Fruit fly (Drosophila melanogaster) whole organism, embryonic: Measurements from ENCODE around the gene Vti1b.
A peak's percentile ranks its signal among the peaks of the same experiment; 100 is the strongest.

Experiments used
- Asciz ChIP-seq: fragments of 200-800 bp; sonication (Bioruptor generic); optimal IDR thresholded peaks from 2 replicates; lab custom pipeline; 2017; ENCODE audit warnings: missing biosample characterization, mild to moderate bottlenecking, missing genetic modification characterization, missing genetic modification reagents
- B-H1 ChIP-seq: fragments of 200-800 bp; sonication (Bioruptor generic); IDR thresholded peaks from 3 replicates; pipeline ENCODE4 v1.3.6; 2022; ENCODE audit warnings: missing biosample characterization, missing genetic modification characterization
- Bdp1 ChIP-seq: fragments of 200-800 bp; sonication (Bioruptor generic); optimal IDR thresholded peaks from 3 replicates; lab custom pipeline; 2016; ENCODE audit warnings: missing biosample characterization, missing genetic modification characterization
- CG11247 ChIP-seq: fragments of 200-800 bp; sonication (Bioruptor generic); IDR thresholded peaks from 2 replicates; pipeline ENCODE4 v1.3.6; 2022; ENCODE audit warnings: missing biosample characterization, missing genetic modification characterization
- CG11695 ChIP-seq: fragments of 200-800 bp; sonication (Bioruptor generic); IDR thresholded peaks from 3 replicates; pipeline ENCODE4 v1.3.6; 2022; ENCODE audit warnings: missing biosample characterization, missing genetic modification characterization
- CG12299 ChIP-seq: fragments of 200-800 bp; sonication (Bioruptor generic); optimal IDR thresholded peaks from 2 replicates; lab custom pipeline; 2018; ENCODE audit warnings: missing biosample characterization, mild to moderate bottlenecking, missing genetic modification characterization
- CG12659 ChIP-seq: fragments of 200-800 bp; sonication (Bioruptor generic); optimal IDR thresholded peaks from 3 replicates; lab custom pipeline; 2017; ENCODE audit warnings: mild to moderate bottlenecking, missing biosample characterization, missing genetic modification reagents, missing genetic modification characterization
- CG12942 ChIP-seq: fragments of 200-800 bp; sonication (Bioruptor generic); optimal IDR thresholded peaks from 3 replicates; lab custom pipeline; 2016; ENCODE audit warnings: missing biosample characterization, missing genetic modification characterization
- CG14667 ChIP-seq: fragments of 200-800 bp; sonication (Bioruptor generic); IDR thresholded peaks from 2 replicates; pipeline ENCODE4 v1.3.6; 2022; ENCODE audit warnings: missing biosample characterization, missing genetic modification characterization
- CG17359 ChIP-seq: fragments of 200-800 bp; sonication (Bioruptor generic); optimal IDR thresholded peaks from 3 replicates; lab custom pipeline; 2018; ENCODE audit warnings: missing biosample characterization, mild to moderate bottlenecking, missing genetic modification characterization, moderate library complexity
- CG17568 ChIP-seq: fragments of 200-800 bp; sonication (Bioruptor generic); optimal IDR thresholded peaks from 2 replicates; lab custom pipeline; 2018; ENCODE audit warnings: missing biosample characterization, mild to moderate bottlenecking, missing genetic modification characterization, moderate library complexity
- CG17829 ChIP-seq: fragments of 200-800 bp; optimal IDR thresholded peaks from 2 replicates; lab custom pipeline; 2019; ENCODE audit warnings: missing biosample characterization, mild to moderate bottlenecking, missing genetic modification characterization, moderate library complexity
- CG1792 ChIP-seq: fragments of 200-800 bp; sonication (Bioruptor generic); optimal IDR thresholded peaks from 2 replicates; lab custom pipeline; 2016; ENCODE audit warnings: missing biosample characterization, missing genetic modification characterization
- CG18011 ChIP-seq: fragments of 200-800 bp; sonication (Bioruptor generic); optimal IDR thresholded peaks from 2 replicates; lab custom pipeline; 2017; ENCODE audit warnings: missing biosample characterization, missing genetic modification characterization, mild to moderate bottlenecking, moderate library complexity, missing genotype
- CG2889 ChIP-seq: fragments of 200-800 bp; sonication (Bioruptor generic); IDR thresholded peaks from 3 replicates; pipeline ENCODE4 v1.3.6; 2022; ENCODE audit warnings: missing biosample characterization, missing genetic modification characterization
- CG32772 ChIP-seq: fragments of 200-800 bp; sonication (Bioruptor generic); IDR thresholded peaks from 2 replicates; pipeline ENCODE4 v1.3.6; 2022; ENCODE audit warnings: missing biosample characterization, missing genetic modification characterization
- CG3847 ChIP-seq: fragments of 200-800 bp; sonication (Bioruptor generic); IDR thresholded peaks from 2 replicates; pipeline ENCODE4 v1.3.6; 2022; ENCODE audit warnings: missing biosample characterization, missing genetic modification characterization
- CG4328 ChIP-seq: fragments of 200-800 bp; sonication (Bioruptor generic); optimal IDR thresholded peaks from 3 replicates; lab custom pipeline; 2017; ENCODE audit warnings: missing biosample characterization, missing genetic modification reagents, missing genetic modification characterization
- CG6175 ChIP-seq: fragments of 200-800 bp; sonication (Bioruptor generic); IDR thresholded peaks from 3 replicates; pipeline ENCODE4 v1.3.6; 2022; ENCODE audit warnings: missing biosample characterization, missing genetic modification characterization
- CG6272 ChIP-seq: fragments of 200-800 bp; sonication (Bioruptor generic); IDR thresholded peaks from 2 replicates; pipeline ENCODE4 v1.3.6; 2022; ENCODE audit warnings: missing biosample characterization, missing genetic modification characterization
- CG9215 ChIP-seq: fragments of 200-800 bp; sonication (Bioruptor generic); IDR thresholded peaks from 2 replicates; pipeline ENCODE4 v1.3.6; 2022; ENCODE audit warnings: missing biosample characterization, missing genetic modification characterization
- CG9437 ChIP-seq: fragments of 200-800 bp; sonication (Bioruptor generic); optimal IDR thresholded peaks from 2 replicates; lab custom pipeline; 2018; ENCODE audit warnings: missing biosample characterization, mild to moderate bottlenecking, missing genetic modification characterization
- CrebB ChIP-seq: fragments of 200-800 bp; sonication (Bioruptor generic); optimal IDR thresholded peaks from 3 replicates; lab custom pipeline; 2018; ENCODE audit warnings: missing biosample characterization, mild to moderate bottlenecking, missing genetic modification characterization
- Fer1 ChIP-seq: fragments of 200-800 bp; sonication (Bioruptor generic); optimal IDR thresholded peaks from 2 replicates; lab custom pipeline; 2017; ENCODE audit warnings: missing biosample characterization, mild to moderate bottlenecking, missing genetic modification characterization
- MTF-1 ChIP-seq: fragments of 200-800 bp; sonication (Bioruptor generic); optimal IDR thresholded peaks from 2 replicates; lab custom pipeline; 2018; ENCODE audit warnings: missing biosample characterization, mild to moderate bottlenecking, missing genetic modification characterization, borderline replicate concordance
- Pdp1 ChIP-seq, 2 experiments: fragments of 200-800 bp; sonication (Bioruptor generic); optimal IDR thresholded peaks; 3 replicates each; lab custom pipeline; 2016; ENCODE audit warnings: missing biosample characterization in 2 of 2, missing genetic modification characterization in 2 of 2, mild to moderate bottlenecking in 1 of 2, moderate library complexity in 1 of 2
- Ravus ChIP-seq: fragments of 200-800 bp; sonication (Bioruptor generic); IDR thresholded peaks from 2 replicates; pipeline ENCODE4 v1.3.6; 2022; ENCODE audit warnings: missing biosample characterization, missing genetic modification characterization
- Side ChIP-seq: fragments of 200-800 bp; sonication (Bioruptor generic); optimal IDR thresholded peaks from 2 replicates; lab custom pipeline; 2016; ENCODE audit warnings: missing biosample characterization, missing genetic modification characterization
- bcd ChIP-seq: fragments of 200-800 bp; sonication (Bioruptor generic); optimal IDR thresholded peaks from 2 replicates; lab custom pipeline; 2017; ENCODE audit warnings: missing biosample characterization, mild to moderate bottlenecking, missing genetic modification characterization
- cad ChIP-seq: fragments of >200 bp; optimal IDR thresholded peaks from 2 replicates; lab custom pipeline; 2017; ENCODE audit warnings: missing biosample characterization, missing genetic modification characterization
- chm ChIP-seq: fragments of 200-800 bp; sonication (Bioruptor generic); IDR thresholded peaks from 2 replicates; pipeline ENCODE4 v1.3.6; 2022; ENCODE audit warnings: missing biosample characterization, missing genetic modification characterization
- cwo ChIP-seq: fragments of 200-800 bp; sonication (Bioruptor generic); optimal IDR thresholded peaks from 3 replicates; lab custom pipeline; 2017; ENCODE audit warnings: missing biosample characterization, missing genetic modification characterization, mild to moderate bottlenecking, moderate library complexity, missing genetic modification reagents
- eyg ChIP-seq: fragments of 200-800 bp; sonication (Bioruptor generic); optimal IDR thresholded peaks from 3 replicates; lab custom pipeline; 2016; ENCODE audit warnings: missing biosample characterization, missing genetic modification characterization
- fd64A ChIP-seq: fragments of 200-800 bp; sonication (Bioruptor generic); optimal IDR thresholded peaks from 3 replicates; lab custom pipeline; 2018; ENCODE audit warnings: missing biosample characterization, mild to moderate bottlenecking, missing genetic modification characterization
- gro ChIP-seq: fragments of 200-800 bp; sonication (Bioruptor generic); optimal IDR thresholded peaks from 2 replicates; lab custom pipeline; 2016; ENCODE audit warnings: missing biosample characterization, missing genetic modification characterization
- jing ChIP-seq: fragments of 200-800 bp; sonication (Bioruptor generic); optimal IDR thresholded peaks from 2 replicates; lab custom pipeline; 2018; ENCODE audit warnings: missing biosample characterization, mild to moderate bottlenecking, missing genetic modification characterization
- ken ChIP-seq: fragments of 200-800 bp; sonication (Bioruptor generic); IDR thresholded peaks from 3 replicates; pipeline ENCODE4 v1.3.6; 2022; ENCODE audit warnings: missing biosample characterization, missing genetic modification characterization
- nau ChIP-seq: fragments of 200-800 bp; sonication (Bioruptor generic); optimal IDR thresholded peaks from 3 replicates; lab custom pipeline; 2017; ENCODE audit warnings: missing biosample characterization, mild to moderate bottlenecking, missing genetic modification characterization, missing genetic modification reagents
- nmo ChIP-seq: fragments of 200-800 bp; sonication (Bioruptor generic); optimal IDR thresholded peaks from 2 replicates; lab custom pipeline; 2018; ENCODE audit warnings: missing biosample characterization, mild to moderate bottlenecking, missing genetic modification characterization, moderate library complexity
- nom ChIP-seq: fragments of 200-800 bp; sonication (Bioruptor generic); optimal IDR thresholded peaks from 2 replicates; lab custom pipeline; 2017; ENCODE audit warnings: missing biosample characterization, missing genetic modification characterization, mild to moderate bottlenecking, moderate library complexity, missing genetic modification reagents
- rib ChIP-seq: fragments of 200-800 bp; sonication (Bioruptor generic); IDR thresholded peaks from 2 replicates; pipeline ENCODE4 v1.3.6; 2022; ENCODE audit warnings: missing biosample characterization, missing genetic modification characterization
- row ChIP-seq: fragments of 200-800 bp; sonication (Bioruptor generic); IDR thresholded peaks from 3 replicates; pipeline ENCODE4 v1.3.6; 2022; ENCODE audit warnings: missing biosample characterization, missing genetic modification characterization
- sens ChIP-seq: fragments of 200-800 bp; sonication (Bioruptor generic); peaks from one replicate; lab custom pipeline; 2016; ENCODE audit warnings: missing biosample characterization, missing genetic modification characterization
- slp2 ChIP-seq: fragments of 200-800 bp; sonication (Bioruptor generic); optimal IDR thresholded peaks from 2 replicates; lab custom pipeline; 2016; ENCODE audit warnings: missing biosample characterization, missing genetic modification characterization
- sr ChIP-seq: fragments of 200-800 bp; sonication (Bioruptor generic); IDR thresholded peaks from 3 replicates; pipeline ENCODE4 v1.3.6; 2022; ENCODE audit warnings: missing biosample characterization, missing genetic modification characterization
- sug ChIP-seq: fragments of 200-800 bp; optimal IDR thresholded peaks from 2 replicates; lab custom pipeline; 2019; ENCODE audit warnings: missing biosample characterization, mild to moderate bottlenecking, missing genetic modification characterization, moderate library complexity
- tap ChIP-seq: fragments of 200-800 bp; optimal IDR thresholded peaks from 3 replicates; lab custom pipeline; 2019; ENCODE audit warnings: missing biosample characterization, mild to moderate bottlenecking, missing genetic modification characterization, moderate library complexity
- vnd ChIP-seq: fragments of 200-800 bp; sonication (Bioruptor generic); IDR thresholded peaks from 3 replicates; pipeline ENCODE4 v1.3.6; 2022; ENCODE audit warnings: missing biosample characterization, missing genetic modification characterization; ENCODE audit not compliant: partially characterized antibody

Vti1b gene

DNA sequence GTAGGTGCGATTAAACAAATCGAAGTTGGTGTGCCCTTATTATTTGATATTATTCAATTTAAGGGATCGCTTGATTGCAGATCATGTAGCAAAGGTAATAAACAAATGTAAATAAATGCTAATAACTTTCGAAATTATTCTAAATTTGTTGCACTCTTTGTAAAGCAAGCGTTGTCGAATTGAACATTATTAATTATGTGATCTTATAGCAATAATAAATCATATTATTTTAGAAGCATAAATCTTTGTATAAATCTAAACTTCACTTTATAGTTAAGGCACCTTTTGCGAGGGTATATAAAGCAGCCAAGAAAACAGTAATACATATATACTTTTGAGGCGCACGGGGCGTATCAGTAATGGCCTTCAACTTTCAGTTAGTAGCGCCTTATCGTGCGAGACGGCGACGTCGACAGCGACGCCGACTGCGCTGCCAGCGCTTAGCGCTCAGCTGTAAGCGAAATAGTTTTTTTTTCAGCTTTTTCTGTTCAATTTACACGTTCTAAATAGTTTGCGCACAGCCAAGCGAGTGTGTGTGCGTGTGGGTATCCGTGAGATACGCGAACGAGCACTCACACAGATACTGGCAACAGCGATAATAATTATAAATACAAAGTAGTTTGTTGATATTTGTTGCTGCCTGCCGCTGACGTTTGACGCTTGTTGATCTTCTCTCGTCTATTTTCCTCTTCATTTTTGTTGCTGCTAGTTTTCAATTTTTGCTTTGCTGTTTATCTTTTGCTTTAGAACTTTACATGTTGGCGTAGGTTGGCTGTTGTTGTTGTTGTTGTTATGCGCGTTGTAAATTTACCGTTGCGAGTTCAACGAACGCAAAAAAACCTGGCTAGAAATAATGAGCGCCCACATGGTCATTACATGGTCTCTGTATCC, 42.3 kb downstream of the Vti1b start (continued):
- TF ChIP-seq CG17829 (tag; lab: Kevin White, UChicago) (peak; percentile 9), CG11695 (GFP tag; lab: Robert Waterston, UW) (peak; percentile 49; the same call in 2 of the 3 replicates), Side (peak; percentile 54), cwo (GFP tag; lab: Kevin White, UChicago) (peak; percentile 77), CG2889 (GFP tag; lab: Robert Waterston, UW) (0 out of 3 replicates have a peak, but pooled peaks have one; percentile 24), vnd (GFP tag; lab: Robert Waterston, UW) (no peak), sr (GFP tag; lab: Robert Waterston, UW) (peak; percentile 79), jing (GFP tag; lab: Kevin White, UChicago) (no peak), CG4328 (GFP tag; lab: Kevin White, UChicago) (peak; percentile 71), chm (GFP tag; lab: Robert Waterston, UW) (no peak), Bdp1 (peak; percentile 27), CG1792 (GFP tag; lab: Kevin White, UChicago) (peak; percentile 39), bcd (GFP tag; lab: Kevin White, UChicago) (peak; percentile 5), CG18011 (GFP tag; lab: Kevin White, UChicago) (peak; percentile 3), CG32772 (GFP tag; lab: Robert Waterston, UW) (0 out of 2 replicates have a peak, but pooled peaks have one; percentile 26), fd64A (GFP tag; lab: Kevin White, UChicago) (peak; percentile 78), CrebB (peak; percentile 77), CG6175 (GFP tag; lab: Robert Waterston, UW) (no peak), eyg (peak; percentile 61), nau (GFP tag; lab: Kevin White, UChicago) (peak; percentile 78), gro (peak; percentile 49), CG17568 (GFP tag; lab: Kevin White, UChicago) (peak; percentile 69), Fer1 (GFP tag; lab: Kevin White, UChicago) (peak; percentile 55), tap (tag; lab: Kevin White, UChicago) (no peak), row (peak; percentile 80), rib (peak; percentile 55; the same call in 1 of the 2 replicates), cad (no peak), CG14667 (no peak), slp2 (GFP tag; lab: Kevin White, UChicago) (peak; percentile 9), Pdp1 (GFP tag; optimal IDR thresholded peaks at IDR 0.05; lab: Kevin White, UChicago) (peak in 1 of 2 experiments; percentile 57), ken (GFP tag; lab: Robert Waterston, UW) (no peak), CG12942 (GFP tag; lab: Kevin White, UChicago) (peak; percentile 13), CG12659 (GFP tag; lab: Kevin White, UChicago) (peak; percentile 50), Asciz (GFP tag; lab: Kevin White, UChicago) (peak; percentile 78), B-H1 (GFP tag; lab: Robert Waterston, UW) (no peak; the same call in 2 of the 3 replicates), Ravus (GFP tag; lab: Robert Waterston, UW) (no peak; the same call in 1 of the 2 replicates), MTF-1 (GFP tag; lab: Kevin White, UChicago) (peak; percentile 62), nmo (GFP tag; lab: Kevin White, UChicago) (peak; percentile 37), CG12299 (tag; lab: Kevin White, UChicago) (peak; percentile 44), sens (peak; percentile 91), CG17359 (tag; lab: Kevin White, UChicago) (peak; percentile 48), CG11247 (GFP tag; lab: Robert Waterston, UW) (peak; percentile 9; the same call in 1 of the 2 replicates), CG9215 (GFP tag; lab: Robert Waterston, UW) (peak; percentile 55), sug (tag; lab: Kevin White, UChicago) (peak; percentile 60), CG6272 (GFP tag; lab: Robert Waterston, UW) (no peak), nom (GFP tag; lab: Kevin White, UChicago) (no peak), CG3847 (GFP tag; lab: Robert Waterston, UW) (peak; percentile 39), CG9437 (peak; percentile 39)
